Worm (Caenorhabditis elegans) whole organism, L3 larva: ENCODE data around the gene srj-49.

ENCODE experiments used
- R02D3.7 ChIP-seq: fragments of 150-350 bp; optimal IDR thresholded peaks from 2 replicates; lab custom pipeline; 2014; ENCODE audit warnings: missing biosample characterization, missing genetic modification characterization
- aly-2 ChIP-seq: fragments of 150-350 bp; optimal IDR thresholded peaks from 2 replicates; lab custom pipeline; 2014; ENCODE audit warnings: missing biosample characterization, missing genetic modification characterization
- ceh-16 ChIP-seq: sonication (generic microtip); optimal IDR thresholded peaks from 2 replicates; lab custom pipeline; 2017; ENCODE audit warnings: missing biosample characterization, missing genetic modification characterization
- ceh-82 ChIP-seq: fragments of 150-350 bp; optimal IDR thresholded peaks from 2 replicates; lab custom pipeline; 2014; ENCODE audit warnings: missing biosample characterization, missing genetic modification characterization
- ceh-9 ChIP-seq: sonication (generic microtip); optimal IDR thresholded peaks from 2 replicates; lab custom pipeline; 2018; ENCODE audit warnings: missing biosample characterization, missing genetic modification characterization
- daf-12 ChIP-seq: fragments of 150-350 bp; optimal IDR thresholded peaks from 2 replicates; lab custom pipeline; 2014; ENCODE audit warnings: missing biosample characterization, missing genetic modification reagents, missing genetic modification characterization
- elt-1 ChIP-seq: fragments of 150-350 bp; optimal IDR thresholded peaks from 2 replicates; lab custom pipeline; 2014; ENCODE audit warnings: missing biosample characterization, missing genetic modification characterization
- elt-2 ChIP-seq: sonication (generic microtip); optimal IDR thresholded peaks from 2 replicates; lab custom pipeline; 2016; ENCODE audit warnings: missing genetic modification reagents, mild to moderate bottlenecking, missing genetic modification characterization, missing compliant biosample characterization
- elt-3 ChIP-seq, 3 experiments: fragments of 150-350 bp in 1 of 3; sonication (generic microtip) in 2 of 3; optimal IDR thresholded peaks; 2 replicates in 2 of 3; 4 replicates in 1 of 3; lab custom pipeline; 2014 to 2017; ENCODE audit warnings: missing biosample characterization in 3 of 3, missing genetic modification characterization in 3 of 3
- eor-1 ChIP-seq, 2 experiments: fragments of 150-350 bp; optimal IDR thresholded peaks; 2 replicates each; lab custom pipeline; 2014 to 2018; ENCODE audit warnings: missing biosample characterization in 2 of 2, missing genetic modification characterization in 2 of 2
- fkh-10 ChIP-seq: sonication (generic microtip); optimal IDR thresholded peaks from 2 replicates; lab custom pipeline; 2017; ENCODE audit warnings: missing biosample characterization, missing genetic modification reagents, missing genetic modification characterization
- fkh-2 ChIP-seq: fragments of 150-350 bp; optimal IDR thresholded peaks from 2 replicates; lab custom pipeline; 2014; ENCODE audit warnings: missing biosample characterization, missing genetic modification reagents, missing genetic modification characterization
- fos-1 ChIP-seq: fragments of 150-350 bp; optimal IDR thresholded peaks from 2 replicates; lab custom pipeline; 2014; ENCODE audit warnings: missing biosample characterization, missing genetic modification characterization
- jun-1 ChIP-seq: fragments of 150-350 bp; optimal IDR thresholded peaks from 2 replicates; lab custom pipeline; 2014; ENCODE audit warnings: missing biosample characterization, missing genetic modification reagents, missing genetic modification characterization
- lin-39 ChIP-seq: fragments of 150-350 bp; optimal IDR thresholded peaks from 2 replicates; lab custom pipeline; 2018; ENCODE audit warnings: missing biosample characterization, missing genetic modification reagents, missing genetic modification characterization
- lsy-12 ChIP-seq: sonication (generic microtip); optimal IDR thresholded peaks from 2 replicates; lab custom pipeline; 2016; ENCODE audit warnings: mild to moderate bottlenecking, missing genetic modification characterization, missing compliant biosample characterization
- mdl-1 ChIP-seq: fragments of 150-350 bp; optimal IDR thresholded peaks from 2 replicates; lab custom pipeline; 2014; ENCODE audit warnings: missing biosample characterization, missing genetic modification characterization
- mml-1 ChIP-seq: fragments of 150-350 bp; sonication (generic microtip); optimal IDR thresholded peaks from 3 replicates; lab custom pipeline; 2014; ENCODE audit warnings: missing biosample characterization, missing genetic modification characterization
- nhr-23 ChIP-seq: fragments of 150-350 bp; optimal IDR thresholded peaks from 2 replicates; lab custom pipeline; 2014; ENCODE audit warnings: missing biosample characterization, missing genetic modification reagents, missing genetic modification characterization
- nhr-237 ChIP-seq: fragments of 150-350 bp; optimal IDR thresholded peaks from 2 replicates; lab custom pipeline; 2014; ENCODE audit warnings: missing biosample characterization, missing genetic modification characterization
- nhr-25 ChIP-seq: sonication (generic microtip); optimal IDR thresholded peaks from 2 replicates; lab custom pipeline; 2017; ENCODE audit warnings: missing biosample characterization, missing genetic modification characterization
- nhr-43 ChIP-seq: sonication (generic microtip); optimal IDR thresholded peaks from 2 replicates; lab custom pipeline; 2016; ENCODE audit warnings: mild to moderate bottlenecking, missing genetic modification characterization, missing compliant biosample characterization; ENCODE audit not compliant: poor library complexity, severe bottlenecking
- nhr-67 ChIP-seq: fragments of 150-350 bp; optimal IDR thresholded peaks from 2 replicates; lab custom pipeline; 2014; ENCODE audit warnings: missing biosample characterization, missing genetic modification characterization
- nhr-76 ChIP-seq: fragments of 150-350 bp; sonication (generic microtip); optimal IDR thresholded peaks from 5 replicates; lab custom pipeline; 2014; ENCODE audit warnings: missing biosample characterization, missing genetic modification characterization
- nhr-77 ChIP-seq: fragments of 150-350 bp; optimal IDR thresholded peaks from 2 replicates; lab custom pipeline; 2014; ENCODE audit warnings: missing biosample characterization, missing genetic modification characterization
- pha-4 ChIP-seq: fragments of 150-350 bp; optimal IDR thresholded peaks from 2 replicates; lab custom pipeline; 2014; ENCODE audit warnings: missing biosample characterization, missing genetic modification reagents, missing genetic modification characterization
- pqm-1 ChIP-seq: fragments of 150-350 bp; optimal IDR thresholded peaks from 2 replicates; lab custom pipeline; 2017; ENCODE audit warnings: missing biosample characterization, missing genetic modification characterization, inconsistent platforms
- sea-2 ChIP-seq: fragments of 150-350 bp; sonication (generic microtip); optimal IDR thresholded peaks from 4 replicates; lab custom pipeline; 2014; ENCODE audit warnings: missing biosample characterization, missing genetic modification reagents, missing genetic modification characterization
- tbx-2 ChIP-seq: sonication (generic microtip); optimal IDR thresholded peaks from 2 replicates; lab custom pipeline; 2016; ENCODE audit warnings: mild to moderate bottlenecking, missing genetic modification characterization, missing compliant biosample characterization
- unc-39 ChIP-seq: sonication (generic microtip); optimal IDR thresholded peaks from 4 replicates; lab custom pipeline; 2017; ENCODE audit warnings: missing biosample characterization, missing genetic modification characterization
- unc-62 ChIP-seq: fragments of 150-350 bp; sonication (generic microtip); optimal IDR thresholded peaks from 4 replicates; lab custom pipeline; 2014; ENCODE audit warnings: missing biosample characterization, missing genetic modification reagents, missing genetic modification characterization
- zag-1 ChIP-seq: fragments of 150-350 bp; optimal IDR thresholded peaks from 2 replicates; lab custom pipeline; 2014; ENCODE audit warnings: missing biosample characterization, missing genetic modification characterization

srj-49 gene

ce11 chrV:2884411-2884810 lies 36.3 kb upstream of the srj-49 start, which contains the start of gene sre-24:
TSS of gene sre-24 (plus strand) at chrV:2884711.
- TF ChIP-seq fkh-10 (GFP tag; lab: Kevin White, UChicago) (no peak), lin-39 (no peak), eor-1 (tag; optimal IDR thresholded peaks at IDR 0.05; lab: Kevin White, UChicago) (no peak), elt-3 (tag; optimal IDR thresholded peaks at IDR 0.05; lab: Kevin White, UChicago) (no peak), lsy-12 (tag; lab: Kevin White, UChicago) (no peak), nhr-237 (no peak), ceh-9 (tag; lab: Kevin White, UChicago) (no peak), jun-1 (tag; lab: Kevin White, UChicago) (no peak), mdl-1 (tag; lab: Kevin White, UChicago) (no peak)

- TF ChIP-seq aly-2 (tag; lab: Kevin White, UChicago), result no peak
- TF ChIP-seq nhr-23 (tag; lab: Kevin White, UChicago), result no peak
- no peak for TF ChIP-seq nhr-76 (tag; lab: Kevin White, UChicago)
- no peak for TF ChIP-seq elt-3 (tag; optimal IDR thresholded peaks at IDR 0.05; lab: Kevin White, UChicago)
- TF ChIP-seq unc-39 (tag; lab: Kevin White, UChicago), result no peak
- no peak for TF ChIP-seq nhr-43 (tag; lab: Kevin White, UChicago)
- TF ChIP-seq R02D3.7, result no peak
- no peak for TF ChIP-seq ceh-16 (tag; lab: Kevin White, UChicago)
- no peak for TF ChIP-seq zag-1 (tag; lab: Kevin White, UChicago)
- no peak for TF ChIP-seq elt-1 (tag; lab: Kevin White, UChicago)
- TF ChIP-seq mdl-1 (tag; lab: Kevin White, UChicago), result no peak
- no peak for TF ChIP-seq sea-2
- no peak for TF ChIP-seq elt-2 (tag; lab: Kevin White, UChicago)
- TF ChIP-seq nhr-67, result no peak
- no peak for TF ChIP-seq nhr-25 (tag; lab: Kevin White, UChicago)
- no peak for TF ChIP-seq ceh-82 (tag; lab: Kevin White, UChicago)
- no peak for TF ChIP-seq fkh-2 (tag; lab: Kevin White, UChicago)
- TF ChIP-seq fos-1 (tag; lab: Kevin White, UChicago), result no peak
- TF ChIP-seq daf-12 (tag; lab: Kevin White, UChicago), result no peak
- no peak for TF ChIP-seq unc-62
These were observed 35.0 kb upstream of the srj-49 start for ce11 chrV:2883097-2883496.

- TF ChIP-seq pha-4 (tag; lab: Kevin White, UChicago), result no peak
- peak; percentile 10 for TF ChIP-seq pqm-1 (tag; lab: Kevin White, UChicago)
- TF ChIP-seq elt-2 (tag; lab: Kevin White, UChicago), result peak; percentile 40
These were observed 33.4 kb upstream of the srj-49 start for ce11 chrV:2881565-2881964.

ce11 chrV:2881016-2881415 lies 32.9 kb upstream of the srj-49 start, which contains the start of gene ifc-1:
TSS of gene ifc-1 (plus strand) at chrV:2881393.
- TF ChIP-seq tbx-2 (tag; lab: Kevin White, UChicago), result no peak
- TF ChIP-seq daf-12 (tag; lab: Kevin White, UChicago), result no peak
- no peak for TF ChIP-seq nhr-77 (tag; lab: Kevin White, UChicago)
- no peak for TF ChIP-seq unc-39 (tag; lab: Kevin White, UChicago)
- no peak for TF ChIP-seq fkh-2 (tag; lab: Kevin White, UChicago)
- no peak for TF ChIP-seq eor-1 (tag; optimal IDR thresholded peaks at IDR 0.05; lab: Kevin White, UChicago)
- no peak for TF ChIP-seq nhr-23 (tag; lab: Kevin White, UChicago)
- peak; percentile 57 for TF ChIP-seq elt-2 (tag; lab: Kevin White, UChicago)
- TF ChIP-seq, all 47 proteins: peak for 1

ce11 chrV:2880356-2880755 lies 32.2 kb upstream of the srj-49 start:
- no peak for TF ChIP-seq ceh-9 (tag; lab: Kevin White, UChicago)
- no peak for TF ChIP-seq nhr-77 (tag; lab: Kevin White, UChicago)
- TF ChIP-seq elt-2 (tag; lab: Kevin White, UChicago), result peak; percentile 84
- no peak for TF ChIP-seq sea-2
- peak; percentile 49 for TF ChIP-seq pqm-1 (tag; lab: Kevin White, UChicago)
- TF ChIP-seq pha-4 (tag; lab: Kevin White, UChicago), result no peak
- peak; percentile 59 for TF ChIP-seq jun-1 (tag; lab: Kevin White, UChicago)
- TF ChIP-seq mml-1, result no peak
